Worm (Caenorhabditis elegans) whole organism, L3 larva: ENCODE data around the gene nspc-9.

ENCODE experiments used
- R02D3.7 ChIP-seq: fragments of 150-350 bp; optimal IDR thresholded peaks from 2 replicates; lab custom pipeline; 2014; ENCODE audit warnings: missing biosample characterization, missing genetic modification characterization
- ZK546.5 ChIP-seq: sonication (generic microtip); optimal IDR thresholded peaks from 2 replicates; lab custom pipeline; 2017; ENCODE audit warnings: missing biosample characterization, missing genetic modification characterization
- aly-2 ChIP-seq: fragments of 150-350 bp; optimal IDR thresholded peaks from 2 replicates; lab custom pipeline; 2014; ENCODE audit warnings: missing biosample characterization, missing genetic modification characterization
- ama-1 ChIP-seq: fragments of 150-350 bp; optimal IDR thresholded peaks from 2 replicates; lab custom pipeline; 2018
- ceh-16 ChIP-seq: sonication (generic microtip); optimal IDR thresholded peaks from 2 replicates; lab custom pipeline; 2017; ENCODE audit warnings: missing biosample characterization, missing genetic modification characterization
- ceh-28 ChIP-seq: fragments of 150-350 bp; optimal IDR thresholded peaks from 2 replicates; lab custom pipeline; 2014; ENCODE audit warnings: missing biosample characterization, missing genetic modification reagents, missing genetic modification characterization
- ceh-82 ChIP-seq: fragments of 150-350 bp; optimal IDR thresholded peaks from 2 replicates; lab custom pipeline; 2014; ENCODE audit warnings: missing biosample characterization, missing genetic modification characterization
- daf-12 ChIP-seq: fragments of 150-350 bp; optimal IDR thresholded peaks from 2 replicates; lab custom pipeline; 2014; ENCODE audit warnings: missing biosample characterization, missing genetic modification reagents, missing genetic modification characterization
- egl-5 ChIP-seq: fragments of 150-350 bp; optimal IDR thresholded peaks from 2 replicates; lab custom pipeline; 2017; ENCODE audit warnings: missing biosample characterization, missing genetic modification reagents, missing genetic modification characterization, inconsistent platforms
- elt-2 ChIP-seq: sonication (generic microtip); optimal IDR thresholded peaks from 2 replicates; lab custom pipeline; 2016; ENCODE audit warnings: missing genetic modification reagents, mild to moderate bottlenecking, missing genetic modification characterization, missing compliant biosample characterization
- elt-3 ChIP-seq, 3 experiments: fragments of 150-350 bp in 1 of 3; sonication (generic microtip) in 2 of 3; optimal IDR thresholded peaks; 2 replicates in 2 of 3; 4 replicates in 1 of 3; lab custom pipeline; 2014 to 2017; ENCODE audit warnings: missing biosample characterization in 3 of 3, missing genetic modification characterization in 3 of 3
- eor-1 ChIP-seq, 2 experiments: fragments of 150-350 bp; optimal IDR thresholded peaks; 2 replicates each; lab custom pipeline; 2014 to 2018; ENCODE audit warnings: missing biosample characterization in 2 of 2, missing genetic modification characterization in 2 of 2
- fkh-10 ChIP-seq: sonication (generic microtip); optimal IDR thresholded peaks from 2 replicates; lab custom pipeline; 2017; ENCODE audit warnings: missing biosample characterization, missing genetic modification reagents, missing genetic modification characterization
- fos-1 ChIP-seq: fragments of 150-350 bp; optimal IDR thresholded peaks from 2 replicates; lab custom pipeline; 2014; ENCODE audit warnings: missing biosample characterization, missing genetic modification characterization
- lin-15B ChIP-seq: fragments of 150-350 bp; optimal IDR thresholded peaks from 2 replicates; lab custom pipeline; 2014; ENCODE audit warnings: missing biosample characterization, missing genetic modification characterization
- mdl-1 ChIP-seq: fragments of 150-350 bp; optimal IDR thresholded peaks from 2 replicates; lab custom pipeline; 2014; ENCODE audit warnings: missing biosample characterization, missing genetic modification characterization
- mml-1 ChIP-seq: fragments of 150-350 bp; sonication (generic microtip); optimal IDR thresholded peaks from 3 replicates; lab custom pipeline; 2014; ENCODE audit warnings: missing biosample characterization, missing genetic modification characterization
- nfya-1 ChIP-seq: sonication (generic microtip); optimal IDR thresholded peaks from 2 replicates; lab custom pipeline; 2017; ENCODE audit warnings: missing genetic modification characterization, mild to moderate bottlenecking, missing compliant biosample characterization, antibody characterized with exemption, moderate library complexity; ENCODE audit not compliant: insufficient read depth
- nhr-12 ChIP-seq: fragments of 150-350 bp; optimal IDR thresholded peaks from 2 replicates; lab custom pipeline; 2014; ENCODE audit warnings: missing biosample characterization, missing genetic modification characterization
- nhr-23 ChIP-seq: fragments of 150-350 bp; optimal IDR thresholded peaks from 2 replicates; lab custom pipeline; 2014; ENCODE audit warnings: missing biosample characterization, missing genetic modification reagents, missing genetic modification characterization
- nhr-25 ChIP-seq: sonication (generic microtip); optimal IDR thresholded peaks from 2 replicates; lab custom pipeline; 2017; ENCODE audit warnings: missing biosample characterization, missing genetic modification characterization
- nhr-28 ChIP-seq: fragments of 150-350 bp; optimal IDR thresholded peaks from 2 replicates; lab custom pipeline; 2014; ENCODE audit warnings: missing biosample characterization, missing genetic modification characterization
- nhr-67 ChIP-seq: fragments of 150-350 bp; optimal IDR thresholded peaks from 2 replicates; lab custom pipeline; 2014; ENCODE audit warnings: missing biosample characterization, missing genetic modification characterization
- nhr-77 ChIP-seq: fragments of 150-350 bp; optimal IDR thresholded peaks from 2 replicates; lab custom pipeline; 2014; ENCODE audit warnings: missing biosample characterization, missing genetic modification characterization
- pha-4 ChIP-seq: fragments of 150-350 bp; optimal IDR thresholded peaks from 2 replicates; lab custom pipeline; 2014; ENCODE audit warnings: missing biosample characterization, missing genetic modification reagents, missing genetic modification characterization
- pqm-1 ChIP-seq: fragments of 150-350 bp; optimal IDR thresholded peaks from 2 replicates; lab custom pipeline; 2017; ENCODE audit warnings: missing biosample characterization, missing genetic modification characterization, inconsistent platforms
- sea-2 ChIP-seq: fragments of 150-350 bp; sonication (generic microtip); optimal IDR thresholded peaks from 4 replicates; lab custom pipeline; 2014; ENCODE audit warnings: missing biosample characterization, missing genetic modification reagents, missing genetic modification characterization
- snpc-4 ChIP-seq: fragments of 150-350 bp; optimal IDR thresholded peaks from 2 replicates; lab custom pipeline; 2014; ENCODE audit warnings: missing biosample characterization, missing genetic modification characterization
- tbx-2 ChIP-seq: sonication (generic microtip); optimal IDR thresholded peaks from 2 replicates; lab custom pipeline; 2016; ENCODE audit warnings: mild to moderate bottlenecking, missing genetic modification characterization, missing compliant biosample characterization
- unc-62 ChIP-seq: fragments of 150-350 bp; sonication (generic microtip); optimal IDR thresholded peaks from 4 replicates; lab custom pipeline; 2014; ENCODE audit warnings: missing biosample characterization, missing genetic modification reagents, missing genetic modification characterization
- ztf-11 ChIP-seq: fragments of 150-350 bp; optimal IDR thresholded peaks from 2 replicates; lab custom pipeline; 2014; ENCODE audit warnings: missing biosample characterization, missing genetic modification characterization
- ztf-4 ChIP-seq: fragments of 150-350 bp; optimal IDR thresholded peaks from 2 replicates; lab custom pipeline; 2014; ENCODE audit warnings: missing biosample characterization, missing genetic modification characterization

The nspc-9 gene

DNA sequence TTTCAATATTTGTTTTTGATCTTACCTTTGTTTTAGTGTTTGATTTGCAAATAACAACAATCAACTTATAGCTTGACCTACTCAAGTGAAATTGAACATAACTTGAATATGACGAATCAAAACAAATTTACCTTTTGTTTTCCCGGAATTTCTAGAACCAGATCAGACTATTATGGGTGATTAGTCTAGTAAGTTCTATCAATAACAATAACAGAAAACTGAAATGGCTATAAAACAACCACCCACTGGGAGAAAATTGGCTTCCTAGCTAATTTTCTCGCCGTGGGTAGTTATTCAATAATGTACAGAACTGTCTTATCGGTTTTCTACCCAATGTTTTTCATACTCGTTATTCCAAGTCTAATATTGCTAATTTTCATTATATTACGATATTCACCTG is 14.5 kb downstream of the nspc-9 start, which contains the start of gene srd-45:
Gene srd-45, plus strand, starts transcription at position 301 of the 400 bp plus-strand sequence.
- no peak for TF ChIP-seq ceh-82
- TF ChIP-seq ceh-28 (tag; lab: Kevin White, UChicago) = no peak
- TF ChIP-seq daf-12 = no peak
- no peak for TF ChIP-seq ztf-4 (tag; lab: Kevin White, UChicago)
- TF ChIP-seq tbx-2 (tag; lab: Kevin White, UChicago) = no peak
- TF ChIP-seq nhr-12 = no peak
- TF ChIP-seq nhr-77 (tag; lab: Kevin White, UChicago) = no peak
- TF ChIP-seq mdl-1 (tag; lab: Kevin White, UChicago) = no peak
- TF ChIP-seq lin-15B (tag; lab: Kevin White, UChicago) = no peak
- no peak for TF ChIP-seq nfya-1 (tag; lab: Kevin White, UChicago)
- no peak for TF ChIP-seq R02D3.7 (tag; lab: Kevin White, UChicago)

- TF ChIP-seq nhr-77 (tag; lab: Kevin White, UChicago) (no peak), elt-2 (no peak), nfya-1 (tag; lab: Kevin White, UChicago) (no peak), R02D3.7 (tag; lab: Kevin White, UChicago) (no peak), ztf-11 (tag; lab: Kevin White, UChicago) (no peak), pqm-1 (tag; lab: Kevin White, UChicago) (no peak), unc-62 (GFP tag; lab: Kevin White, UChicago) (no peak), ceh-16 (tag; lab: Kevin White, UChicago) (no peak)
Measured at ce11 chrX:12326424-12326823, 16.8 kb downstream of the nspc-9 start, which contains the start of gene srd-41. TSS of gene srd-41 (plus strand) at chrX:12326724.

DNA sequence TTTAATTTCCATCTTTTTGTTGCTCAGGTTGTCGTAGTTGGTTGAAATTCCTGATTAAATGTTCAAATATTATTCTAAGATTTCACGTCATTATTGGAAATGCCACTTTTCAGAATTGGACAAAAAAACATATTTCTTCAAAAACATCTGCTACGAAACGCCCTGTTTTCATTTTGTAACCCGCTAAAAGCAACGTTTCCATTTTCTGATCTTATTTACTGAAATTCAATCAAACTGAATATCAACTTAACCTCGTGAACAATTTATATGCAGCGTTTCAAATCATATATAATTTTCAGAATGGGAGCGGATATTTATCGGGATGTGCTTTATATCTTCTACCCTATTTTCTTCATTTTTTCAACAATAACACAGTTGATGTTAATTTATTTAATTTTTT is 19.7 kb downstream of the nspc-9 start, which contains the start of gene srd-40:
Gene srd-40, plus strand, starts transcription at position 301 of the 400 bp plus-strand sequence.
- TF ChIP-seq nhr-77 (tag; lab: Kevin White, UChicago) = no peak
- no peak for TF ChIP-seq ceh-28 (tag; lab: Kevin White, UChicago)
- no peak for TF ChIP-seq nhr-25 (tag; lab: Kevin White, UChicago)
- TF ChIP-seq fkh-10 (GFP tag; lab: Kevin White, UChicago) = no peak
- TF ChIP-seq aly-2 (tag; lab: Kevin White, UChicago) = no peak
- no peak for TF ChIP-seq ZK546.5 (tag; lab: Kevin White, UChicago)
- TF ChIP-seq ceh-82 = no peak
- TF ChIP-seq nhr-28 (tag; lab: Kevin White, UChicago) = no peak
- TF ChIP-seq ama-1 (lab: Kevin White, UChicago) = no peak
- TF ChIP-seq nhr-67 (tag; lab: Kevin White, UChicago) = no peak
- no peak for TF ChIP-seq egl-5 (tag; lab: Kevin White, UChicago)
- no peak for TF ChIP-seq snpc-4 (tag; lab: Kevin White, UChicago)
- TF ChIP-seq mml-1 (tag; lab: Kevin White, UChicago) = no peak
- no peak for TF ChIP-seq sea-2 (GFP tag; lab: Kevin White, UChicago)
- no peak for TF ChIP-seq nhr-23 (tag; lab: Kevin White, UChicago)
- TF ChIP-seq, all 47 proteins: peak for 0

- TF ChIP-seq elt-3 (tag; optimal IDR thresholded peaks at IDR 0.05; lab: Kevin White, UChicago) (no peak), egl-5 (tag; lab: Kevin White, UChicago) (no peak), lin-15B (tag; lab: Kevin White, UChicago) (no peak), ZK546.5 (tag; lab: Kevin White, UChicago) (no peak), fos-1 (no peak), eor-1 (tag; optimal IDR thresholded peaks at IDR 0.05; lab: Kevin White, UChicago) (no peak), tbx-2 (tag; lab: Kevin White, UChicago) (no peak)
Measured at ce11 chrX:12321357-12321756, 21.8 kb downstream of the nspc-9 start, which contains the start of gene F17A2.13. TSS of gene F17A2.13 (plus strand) at chrX:12321657.

DNA sequence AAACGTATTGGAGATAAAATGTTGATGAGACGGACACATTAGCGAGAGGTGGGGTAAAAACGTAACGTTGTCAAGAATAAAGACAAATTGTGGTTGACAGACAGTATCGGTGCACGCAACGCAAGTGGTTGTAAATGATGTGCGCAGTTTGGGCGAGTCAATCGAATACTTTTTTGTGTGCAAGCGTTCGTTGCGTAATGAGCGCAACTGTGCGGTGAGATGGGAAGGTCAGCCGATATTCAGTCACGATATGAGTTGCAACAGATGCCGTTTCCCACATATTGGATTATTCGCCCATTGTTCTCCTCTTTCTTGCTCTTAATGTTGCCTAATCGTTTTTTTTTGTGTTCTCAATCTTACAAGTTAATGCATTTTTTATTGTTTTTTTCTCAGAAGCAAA is 22.4 kb downstream of the nspc-9 start, which contains the start of gene ceh-40:
Gene ceh-40, minus strand, starts transcription at position 41 of the 400 bp plus-strand sequence.
- no peak for TF ChIP-seq ZK546.5 (tag; lab: Kevin White, UChicago)
- TF ChIP-seq lin-15B (tag; lab: Kevin White, UChicago) = no peak
- TF ChIP-seq pha-4 (tag; lab: Kevin White, UChicago) = no peak
